Worm (Caenorhabditis elegans): ENCODE measurements around the gene eco-1.

- TF ChIP-seq nfya-1 (tag; optimal IDR thresholded peaks at IDR 0.05), result no peak
- TF ChIP-seq ztf-16 (tag; optimal IDR thresholded peaks at IDR 0.05), result no peak
- no peak for TF ChIP-seq hlh-13 (GFP tag; optimal IDR thresholded peaks at IDR 0.05)
- no peak for TF ChIP-seq C08G9.2 (tag; optimal IDR thresholded peaks at IDR 0.05)
- no peak for TF ChIP-seq rnt-1 (tag; optimal IDR thresholded peaks at IDR 0.05)
- TF ChIP-seq ceh-19 (GFP tag; optimal IDR thresholded peaks at IDR 0.05), result no peak
- TF ChIP-seq ceh-30 (tag; optimal IDR thresholded peaks at IDR 0.05), result no peak
- TF ChIP-seq lin-11 (tag; optimal IDR thresholded peaks at IDR 0.05), result no peak
- no peak for TF ChIP-seq dmd-4 (tag; optimal IDR thresholded peaks at IDR 0.05; ENCODE audit: borderline replicate concordance)
- TF ChIP-seq pqm-1 (tag; optimal IDR thresholded peaks at IDR 0.05), result no peak
- no peak for TF ChIP-seq elt-2 (tag; optimal IDR thresholded peaks at IDR 0.05)
These were observed 15.0 kb upstream of the eco-1 start for ce11 chrIII:7373802-7374435.
